Worm (Caenorhabditis elegans) whole organism, L4/young adult: ENCODE results near the gene F02H6.6.
A peak's percentile ranks its signal among the peaks of the same experiment; 100 is the strongest.

Experiments used
- W03F9.2 ChIP-seq: fragments of 150-350 bp; optimal IDR thresholded peaks from 2 replicates; lab custom pipeline; 2014; ENCODE audit warnings: missing biosample characterization, missing genetic modification characterization
- dao-5 ChIP-seq: sonication (generic microtip); optimal IDR thresholded peaks from 2 replicates; lab custom pipeline; 2016; ENCODE audit warnings: missing genotype, missing genetic modification characterization, moderate library complexity, missing compliant biosample characterization
- him-1 ChIP-seq: sonication (generic microtip); optimal IDR thresholded peaks from 2 replicates; lab custom pipeline; 2016; ENCODE audit warnings: missing genotype, missing genetic modification reagents, missing genetic modification characterization, missing compliant biosample characterization

Gene F02H6.6

DNA sequence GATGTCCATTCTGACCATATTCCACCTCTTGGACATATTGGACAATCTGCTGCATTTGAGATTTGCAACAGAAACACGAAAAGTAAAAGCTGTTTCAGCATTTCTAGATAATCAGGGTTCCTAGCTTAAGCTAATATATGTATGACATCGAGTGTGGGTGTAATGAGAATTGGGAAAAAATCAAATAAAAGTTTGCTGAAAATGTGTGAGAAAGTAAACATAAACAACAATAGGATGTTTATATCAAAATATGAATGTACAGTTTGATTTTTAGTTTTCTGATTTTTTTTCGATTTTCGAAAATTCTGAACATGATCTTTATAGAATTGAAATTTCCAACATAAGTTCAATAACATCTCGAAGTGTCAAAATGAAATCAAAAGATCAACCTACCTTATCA, at the start of gene F02H6.6:
TSS of gene F02H6.6 (minus strand) at position 101 of the 400 bp plus-strand sequence.
- TF ChIP-seq W03F9.2 (no peak), him-1 (tag; lab: Kevin White, UChicago) (no peak), dao-5 (no peak)

DNA sequence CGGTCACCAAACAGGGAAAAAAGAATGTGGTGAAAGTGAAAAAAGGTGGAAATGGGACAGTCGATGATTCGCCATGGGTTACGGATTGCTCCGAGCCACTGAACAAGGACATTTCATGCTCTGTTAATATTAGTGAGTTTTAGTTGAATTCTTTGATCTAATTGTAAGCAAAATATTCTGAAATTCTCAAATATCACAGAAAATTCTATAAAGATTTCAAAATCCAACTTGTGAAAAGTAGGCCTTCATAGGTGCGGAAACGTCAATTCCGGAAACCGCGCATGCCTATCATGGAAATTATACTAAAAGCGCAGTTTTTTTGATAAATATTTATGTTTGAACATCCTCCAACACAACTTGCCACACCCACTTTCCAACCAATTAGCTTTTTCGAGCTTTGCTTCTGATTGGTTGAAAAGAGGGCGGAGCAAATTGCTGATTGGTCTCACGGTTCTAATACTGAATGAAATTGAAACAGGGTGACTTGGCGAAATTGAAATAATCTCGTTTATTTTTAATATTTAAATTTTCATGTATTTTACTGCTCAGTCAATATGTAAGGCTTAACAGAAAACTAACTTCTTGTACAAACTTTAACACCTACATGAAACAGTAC, 46.2 kb upstream of the F02H6.6 start:
- no peak for TF ChIP-seq dao-5
- no peak for TF ChIP-seq W03F9.2
- TF ChIP-seq him-1 (tag; lab: Kevin White, UChicago) = no peak

DNA sequence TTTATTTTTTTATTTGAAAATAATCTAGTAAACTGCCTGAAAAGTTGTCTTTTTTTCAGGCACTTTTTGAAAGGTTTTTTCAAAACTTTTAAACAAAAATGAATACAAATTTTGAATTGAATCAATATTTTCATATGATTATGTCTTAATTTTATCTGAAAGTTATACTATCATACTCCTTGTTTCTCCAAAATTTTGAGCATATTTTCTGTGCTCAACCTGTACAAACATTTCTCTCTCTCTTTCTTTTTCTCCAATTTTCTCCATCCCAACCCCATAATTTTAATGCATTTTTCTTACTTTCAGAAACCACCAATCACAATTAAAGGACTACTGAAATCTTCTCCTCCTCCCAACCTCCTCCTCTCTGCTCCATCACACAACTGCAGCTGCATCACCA, 45.5 kb upstream of the F02H6.6 start, which contains the start of gene ilcr-1:
TSS of gene ilcr-1 (plus strand) at position 301 of the 400 bp plus-strand sequence.
- TF ChIP-seq W03F9.2 (no peak), dao-5 (no peak), him-1 (tag; lab: Kevin White, UChicago) (no peak)

DNA sequence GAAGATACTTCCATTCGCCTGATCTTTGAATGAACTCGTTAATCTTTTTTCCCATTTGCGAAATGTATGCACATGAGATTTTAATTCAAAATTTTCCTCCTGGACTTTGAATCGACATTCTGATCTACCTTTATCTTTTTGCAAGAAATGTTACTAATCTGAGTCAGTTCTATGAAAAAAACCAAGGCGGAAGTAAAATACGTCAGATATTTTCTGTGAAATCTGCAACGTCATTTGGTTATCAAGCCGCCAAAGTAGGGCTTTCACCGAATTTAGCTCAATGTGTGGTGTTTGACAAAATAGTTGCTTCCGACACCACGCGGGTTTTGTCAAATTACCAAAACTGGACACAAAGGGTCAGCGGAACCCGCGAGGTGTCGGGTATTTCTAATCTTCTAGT, 44.1 kb upstream of the F02H6.6 start:
- TF ChIP-seq him-1 (tag; lab: Kevin White, UChicago) (no peak), dao-5 (no peak), W03F9.2 (no peak)

DNA sequence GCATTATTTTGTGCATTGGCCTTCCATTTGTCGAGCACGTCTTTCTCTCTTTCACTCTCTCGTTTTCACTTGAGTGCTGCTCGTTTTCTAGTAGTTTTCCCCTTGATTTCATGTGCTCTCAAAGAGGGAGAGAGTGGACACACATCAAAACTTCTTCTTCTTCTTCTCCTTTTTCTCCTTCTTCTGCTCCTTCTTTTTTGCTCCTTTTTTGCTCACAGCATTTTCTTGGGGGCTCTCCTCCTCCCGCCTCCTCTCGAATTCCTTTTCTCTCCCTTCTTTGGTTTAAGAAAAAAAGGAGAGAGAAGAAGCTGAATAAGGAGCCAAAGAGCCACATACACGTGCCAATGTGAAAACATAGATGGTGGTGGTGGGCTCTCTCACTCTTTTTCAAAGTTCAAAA, 41.9 kb upstream of the F02H6.6 start:
- no peak for TF ChIP-seq W03F9.2
- no peak for TF ChIP-seq dao-5
- TF ChIP-seq him-1 (tag; lab: Kevin White, UChicago) = peak; percentile 72

DNA sequence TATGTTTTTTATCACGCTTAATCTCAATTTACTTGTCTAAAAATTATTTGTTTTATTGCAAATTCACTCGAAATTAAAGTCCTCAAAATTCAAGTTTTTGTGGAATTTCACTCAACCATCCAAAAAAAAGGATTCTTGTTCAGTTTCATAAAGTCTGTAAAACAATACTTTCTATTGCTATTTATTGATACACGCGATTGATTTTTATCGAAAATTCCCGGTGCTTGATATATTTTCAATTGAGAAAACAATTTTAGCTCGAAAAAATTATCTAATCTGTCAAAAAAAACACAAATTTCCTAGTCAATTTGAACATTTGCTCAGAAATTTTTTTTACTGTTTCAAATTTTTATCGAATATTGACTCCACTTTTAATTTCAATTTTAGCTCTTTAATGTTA, 39.2 kb upstream of the F02H6.6 start:
- TF ChIP-seq dao-5 (no peak), him-1 (tag; lab: Kevin White, UChicago) (no peak), W03F9.2 (no peak)

DNA sequence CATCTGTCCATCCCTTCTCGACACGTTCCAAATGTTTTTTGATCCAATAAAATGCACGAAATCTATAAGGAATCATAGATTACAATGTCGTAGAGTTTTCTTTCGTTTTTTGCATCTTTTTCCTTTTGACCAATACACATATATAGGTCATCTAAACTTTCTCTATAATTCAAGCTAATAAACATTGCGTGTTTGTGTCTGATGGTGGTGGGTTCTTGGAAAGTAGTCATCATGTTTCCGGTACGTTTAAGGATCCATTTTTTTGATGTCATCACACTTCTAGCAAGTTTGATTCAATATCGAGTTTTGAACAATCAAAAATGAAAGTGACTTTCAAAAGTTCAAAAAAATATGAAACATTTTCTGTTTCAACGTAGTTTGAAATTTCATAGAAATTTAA, 38.2 kb upstream of the F02H6.6 start:
- no peak for TF ChIP-seq W03F9.2
- no peak for TF ChIP-seq him-1 (tag; lab: Kevin White, UChicago)
- TF ChIP-seq dao-5 = no peak

DNA sequence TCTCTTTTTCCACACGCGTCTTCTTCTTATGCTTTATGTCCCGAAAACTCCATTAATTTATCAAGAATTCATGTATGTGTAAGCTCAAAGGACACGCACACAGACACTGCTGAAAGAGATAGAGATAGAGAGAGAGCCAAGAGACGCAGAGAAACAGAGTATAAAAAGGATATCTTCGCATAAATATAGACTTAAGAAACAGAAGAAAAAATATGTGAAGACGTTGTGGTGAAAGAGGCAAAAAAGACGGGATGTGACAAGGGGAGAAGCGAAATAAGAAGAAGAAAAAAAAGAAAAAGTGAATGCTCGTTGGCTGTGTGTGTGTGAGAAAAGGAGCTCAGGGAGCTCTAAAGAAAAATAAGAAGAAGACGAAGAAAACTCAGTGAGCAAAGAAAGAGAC, 30.1 kb upstream of the F02H6.6 start:
- TF ChIP-seq him-1 (tag; lab: Kevin White, UChicago) (peak; percentile 77), dao-5 (no peak)

DNA sequence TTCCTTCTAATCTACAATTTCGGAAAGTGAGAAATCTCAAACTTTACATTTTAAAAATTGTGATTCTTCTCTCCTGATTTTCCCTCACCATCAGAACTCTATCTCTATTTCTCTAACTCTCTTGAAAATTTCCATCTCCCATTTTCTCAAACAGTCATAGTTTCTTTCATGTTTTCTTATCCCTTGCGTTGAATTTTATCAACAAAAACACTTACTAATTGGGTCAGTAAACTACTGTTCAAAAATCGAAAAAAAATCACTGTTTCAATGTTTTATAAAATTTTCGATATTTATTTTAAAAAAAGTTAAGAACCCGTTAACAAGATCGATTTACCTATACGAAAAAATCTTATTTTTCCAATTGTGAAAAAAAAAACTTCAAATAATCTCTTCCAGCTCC, 28.5 kb upstream of the F02H6.6 start:
- TF ChIP-seq W03F9.2 (no peak), dao-5 (no peak), him-1 (tag; lab: Kevin White, UChicago) (no peak)

DNA sequence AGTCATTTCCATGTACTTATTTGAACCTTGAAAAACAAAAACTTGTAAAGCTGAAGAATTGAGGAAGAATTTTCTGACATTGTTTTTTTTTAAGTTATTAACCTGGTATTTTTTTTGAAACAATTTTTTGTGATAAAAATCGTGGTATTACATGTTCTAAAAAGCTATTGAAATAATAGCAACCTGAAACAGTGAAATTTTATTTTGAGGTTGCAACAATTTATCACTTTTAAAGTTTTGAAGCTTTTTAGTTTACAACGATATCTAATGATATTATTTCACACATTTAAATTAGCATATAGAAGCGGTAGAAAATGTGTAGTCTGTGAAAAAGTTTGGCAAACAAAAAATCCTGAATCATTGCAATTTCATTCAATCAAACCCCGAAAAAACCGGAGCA, 26.8 kb upstream of the F02H6.6 start:
- TF ChIP-seq dao-5 (no peak), him-1 (tag; lab: Kevin White, UChicago) (no peak), W03F9.2 (no peak)

DNA sequence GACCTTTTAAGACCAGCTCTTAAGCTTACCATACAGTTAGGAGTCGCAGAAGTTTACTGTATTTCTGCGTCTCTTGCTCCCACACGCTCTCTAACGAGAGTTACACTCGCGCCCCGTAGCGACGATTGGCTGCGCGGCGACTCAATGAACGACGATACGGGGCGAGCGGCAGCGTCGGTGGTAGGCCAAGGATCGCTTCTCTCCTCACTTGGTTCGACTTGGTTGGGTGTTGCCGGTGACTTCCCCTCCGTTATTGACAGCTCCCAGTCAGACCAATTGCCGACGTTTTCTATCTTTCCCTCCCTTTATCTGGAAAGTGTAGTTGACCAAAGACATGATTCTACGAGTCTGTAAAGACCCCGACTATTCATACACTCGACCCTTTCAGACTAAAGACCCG, 24.9 kb upstream of the F02H6.6 start:
- TF ChIP-seq dao-5 = no peak
- no peak for TF ChIP-seq W03F9.2
- no peak for TF ChIP-seq him-1 (tag; lab: Kevin White, UChicago)

DNA sequence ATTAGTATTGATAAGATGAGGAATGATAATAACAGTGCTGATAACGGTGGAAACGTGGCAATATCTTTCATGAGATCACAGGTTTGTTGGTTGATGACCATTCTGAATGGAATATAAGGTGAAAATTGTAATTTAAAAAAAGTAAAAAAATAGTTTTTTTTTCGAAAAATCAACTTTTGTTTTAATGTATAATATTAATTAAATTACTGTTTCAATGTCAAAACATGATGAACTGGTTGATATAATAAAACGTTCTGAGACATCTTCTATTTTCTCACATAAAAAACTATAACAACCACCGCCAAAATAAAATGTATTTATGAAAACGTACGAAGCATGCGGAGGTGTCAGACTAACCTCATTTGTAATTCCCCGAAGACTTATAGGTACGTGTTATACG, 19.4 kb upstream of the F02H6.6 start, which contains the start of gene srab-24:
TSS of gene srab-24 (minus strand) at position 101 of the 400 bp plus-strand sequence.
- TF ChIP-seq him-1 (tag; lab: Kevin White, UChicago) (no peak), dao-5 (no peak), W03F9.2 (no peak)

DNA sequence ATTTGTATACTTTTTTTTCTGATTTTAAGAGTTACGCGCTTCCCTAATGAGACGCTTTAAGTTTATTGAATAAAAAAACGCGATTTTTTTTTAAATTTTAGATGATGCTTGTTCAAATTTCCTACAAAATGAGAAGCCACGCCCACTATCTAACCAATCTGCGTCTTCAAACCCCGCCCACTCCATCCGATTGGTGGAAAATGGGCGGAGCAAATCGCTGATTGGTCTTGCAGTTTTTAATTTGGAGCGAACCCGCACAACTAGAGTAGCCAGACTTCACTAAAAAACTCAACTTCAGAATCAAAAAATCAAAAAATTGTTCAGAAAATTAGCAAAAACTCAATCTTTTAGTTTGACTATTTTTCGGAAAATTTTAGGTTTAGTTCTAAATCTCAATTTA, 18.7 kb upstream of the F02H6.6 start:
- TF ChIP-seq dao-5 (no peak), W03F9.2 (no peak), him-1 (tag; lab: Kevin White, UChicago) (no peak)

DNA sequence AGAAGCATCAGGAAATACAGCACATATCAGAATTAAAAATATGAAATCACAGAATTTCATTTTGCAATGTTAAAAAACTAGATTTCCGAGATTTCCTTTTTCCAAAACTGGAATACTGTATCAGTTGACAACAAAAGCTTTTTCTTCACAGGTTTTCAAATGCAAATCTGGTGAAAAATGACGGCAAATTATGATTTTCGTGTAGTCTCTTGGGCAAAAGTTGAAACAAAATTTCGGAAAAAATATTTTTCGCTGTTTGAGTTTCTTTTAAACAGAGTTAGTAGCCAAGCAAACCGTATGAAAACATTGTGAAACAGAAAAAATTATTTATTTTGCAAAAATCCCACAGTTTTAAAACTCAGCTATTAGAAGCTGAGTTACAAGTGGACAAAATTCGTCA, 13.7 kb upstream of the F02H6.6 start, which contains the start of gene Y64G10A.2:
TSS of gene Y64G10A.2 (minus strand) at position 101 of the 400 bp plus-strand sequence.
- TF ChIP-seq dao-5 (no peak), W03F9.2 (no peak), him-1 (tag; lab: Kevin White, UChicago) (no peak)

DNA sequence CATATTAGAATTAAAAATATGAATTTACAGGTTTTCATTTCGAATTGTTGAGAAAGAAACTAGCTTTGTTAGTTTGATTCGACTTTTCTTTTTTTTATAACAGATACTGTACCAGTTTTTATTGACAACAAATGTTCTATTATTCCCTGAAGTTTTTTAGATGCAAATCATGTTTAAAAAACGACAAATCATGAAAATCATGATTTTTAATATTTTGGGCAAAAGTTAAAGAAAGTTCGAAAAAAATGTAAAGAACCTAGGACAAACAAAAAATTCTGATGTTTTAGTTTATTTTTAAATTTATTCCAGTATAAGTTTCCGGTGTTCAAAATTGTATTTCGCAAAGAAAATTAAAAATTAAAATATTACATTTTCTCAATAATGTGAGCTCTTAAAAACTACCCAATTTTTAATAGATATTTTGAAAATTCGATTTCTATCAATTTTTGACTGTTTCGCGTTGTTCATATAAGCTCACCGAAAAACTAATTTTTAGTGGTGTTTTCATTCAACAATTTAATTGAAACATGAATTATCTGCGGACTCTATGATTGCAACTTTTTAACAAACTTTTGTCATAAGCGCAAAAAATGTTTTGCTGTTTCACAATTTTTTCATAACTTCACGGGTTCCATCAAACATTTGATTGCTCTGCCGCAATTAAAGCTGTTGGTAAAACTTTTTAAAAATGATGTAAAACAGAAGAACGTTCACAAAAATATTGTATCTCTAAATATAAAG, 10.9 kb upstream of the F02H6.6 start, which contains the start of gene Y64G10A.10:
TSS of gene Y64G10A.10 (minus strand) at position 51 of the 741 bp plus-strand sequence.
- TF ChIP-seq dao-5 = no peak
- TF ChIP-seq him-1 (tag; lab: Kevin White, UChicago) = no peak
- no peak for TF ChIP-seq W03F9.2
